Worm (Caenorhabditis elegans): Measurements from ENCODE around the gene T28D6.4.

Gene T28D6.4

ce11 chrIII:11371236-11371635, 11.0 kb downstream of the T28D6.4 start:
- TF ChIP-seq F22D6.2 (tag; optimal IDR thresholded peaks at IDR 0.05) (no peak), madf-10 (tag; optimal IDR thresholded peaks at IDR 0.05) (peak; percentile 74), ztf-22 (GFP tag; optimal IDR thresholded peaks at IDR 0.05) (no peak), egl-18 (GFP tag; IDR thresholded peaks at IDR 0.05) (0 out of 2 replicates have a peak, but pooled peaks have one; percentile 45), bed-1 (GFP tag; IDR thresholded peaks at IDR 0.05) (no peak), mxl-1 (tag; optimal IDR thresholded peaks at IDR 0.05) (peak; percentile 80), bed-2 (GFP tag; IDR thresholded peaks at IDR 0.05) (no peak), ceh-91 (GFP tag; IDR thresholded peaks at IDR 0.05) (no peak), nfyb-1 (GFP tag; IDR thresholded peaks at IDR 0.05) (peak; percentile 90), T07F8.4 (tag; optimal IDR thresholded peaks at IDR 0.05) (peak; percentile 33), ceh-58 (GFP tag; IDR thresholded peaks at IDR 0.05) (no peak), ZK185.1 (tag; optimal IDR thresholded peaks at IDR 0.05; ENCODE audit: poor library complexity, severe bottlenecking) (no peak), pbrm-1 (GFP tag; IDR thresholded peaks at IDR 0.05) (peak; percentile 56; the same call in 1 of the 2 replicates), madf-6 (GFP tag; IDR thresholded peaks at IDR 0.05) (peak; percentile 68), egl-44 (GFP tag; IDR thresholded peaks at IDR 0.05) (no peak), somi-1 (GFP tag; optimal IDR thresholded peaks at IDR 0.05) (peak; percentile 47), Y53G8AR.9 (GFP tag; conservative IDR thresholded peaks at IDR 0.05) (no peak), tbp1 (GFP tag; optimal IDR thresholded peaks at IDR 0.05) (peak; percentile 99), K12H6.12 (tag; optimal IDR thresholded peaks at IDR 0.05) (no peak), dox-1 (GFP tag; IDR thresholded peaks at IDR 0.05) (peak; percentile 76), nhr-80 (tag; optimal IDR thresholded peaks at IDR 0.05) (peak; percentile 22), lin-26 (GFP tag; IDR thresholded peaks at IDR 0.05) (peak; percentile 94), madf-8 (GFP tag; conservative IDR thresholded peaks at IDR 0.05) (no peak), aptf-3 (GFP tag; IDR thresholded peaks at IDR 0.05) (no peak), ceh-40 (GFP tag; IDR thresholded peaks at IDR 0.05) (0 out of 2 replicates have a peak, but pooled peaks have one; percentile 67), tbx-9 (tag; optimal IDR thresholded peaks at IDR 0.05; ENCODE audit: borderline replicate concordance) (no peak), Y95B8A.8 (GFP tag; IDR thresholded peaks at IDR 0.05) (no peak), zim-3 (tag; optimal IDR thresholded peaks at IDR 0.05) (peak; percentile 67), Y67H2A.10 (GFP tag; conservative IDR thresholded peaks at IDR 0.05) (no peak), egrh-3 (GFP tag; IDR thresholded peaks at IDR 0.05) (no peak), Y53F4B.3 (GFP tag; IDR thresholded peaks at IDR 0.05) (0 out of 2 replicates have a peak, but pooled peaks have one; percentile 26), ztf-26 (tag; optimal IDR thresholded peaks at IDR 0.05) (peak; percentile 58), ztf-25 (GFP tag; IDR thresholded peaks at IDR 0.05) (peak; percentile 78; the same call in 1 of the 2 replicates), madf-3 (GFP tag; IDR thresholded peaks at IDR 0.05) (no peak), B0035.1 (tag; optimal IDR thresholded peaks at IDR 0.05) (peak; percentile 44), let-526 (GFP tag; IDR thresholded peaks at IDR 0.05) (0 out of 2 replicates have a peak, but pooled peaks have one; percentile 40), let-607 (tag; optimal IDR thresholded peaks at IDR 0.05) (peak; percentile 32 to 46), snpc-3.4 (tag; optimal IDR thresholded peaks at IDR 0.05) (peak; percentile 13), lin-35 (GFP tag; optimal IDR thresholded peaks at IDR 0.05) (peak in 1 of 3 experiments; percentile 38), repo-1 (tag; optimal IDR thresholded peaks at IDR 0.05) (peak; percentile 58), attf-3 (GFP tag; conservative IDR thresholded peaks at IDR 0.05) (0 out of 2 replicates have a peak, but pooled peaks have one; percentile 35), F39B2.1 (GFP tag; IDR thresholded peaks at IDR 0.05) (no peak), ekl-4 (GFP tag; IDR thresholded peaks at IDR 0.05) (peak; percentile 83), chd-7 (tag; optimal IDR thresholded peaks at IDR 0.05) (peak; percentile 80), rcor-1 (GFP tag; IDR thresholded peaks at IDR 0.05) (peak; percentile 72), T26A5.8 (tag; optimal IDR thresholded peaks at IDR 0.05) (no peak), lsl-1 (GFP tag; optimal IDR thresholded peaks at IDR 0.05) (peak; percentile 54), dpff-1 (tag; optimal IDR thresholded peaks at IDR 0.05) (no peak), ceh-100 (GFP tag; IDR thresholded peaks at IDR 0.05) (peak; percentile 71)
